Fruit fly (Drosophila melanogaster): Measurements from ENCODE around the gene CG42853.

Gene CG42853

DNA sequence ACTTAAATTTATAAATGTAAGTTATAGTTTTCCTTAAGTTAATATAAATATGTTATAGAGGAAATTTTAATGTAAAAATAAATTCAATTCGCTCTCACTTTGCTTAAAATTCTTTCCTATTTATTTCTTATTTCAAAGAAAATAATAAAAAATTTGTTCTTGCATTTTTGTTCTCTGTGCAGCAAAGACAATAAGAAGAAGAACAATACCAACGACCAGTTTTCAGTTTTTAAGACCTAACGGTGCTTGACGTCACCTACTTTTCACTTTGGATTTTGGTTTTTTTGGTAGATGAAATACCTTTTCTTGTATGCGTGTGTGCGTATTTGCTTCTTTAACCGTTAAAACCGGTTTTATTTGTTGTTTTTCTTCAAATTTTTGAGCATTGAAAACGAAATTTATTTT lies 19.6 kb downstream of the CG42853 start (continued):
- TF ChIP-seq croc (GFP tag; conservative IDR thresholded peaks at IDR 0.05) (no peak), tna (GFP tag; IDR thresholded peaks at IDR 0.05; ENCODE audit: partially characterized antibody) (no peak), CG15479 (GFP tag; optimal IDR thresholded peaks at IDR 0.05) (no peak), CG10366 (GFP tag; IDR thresholded peaks at IDR 0.05) (no peak), grau (tag; optimal IDR thresholded peaks at IDR 0.05) (peak; percentile 49), gro (GFP tag; optimal IDR thresholded peaks at IDR 0.05) (no peak), CG12659 (GFP tag; optimal IDR thresholded peaks at IDR 0.05) (no peak), slbo (GFP tag; IDR thresholded peaks at IDR 0.05) (no peak), NC2β (GFP tag; optimal IDR thresholded peaks at IDR 0.05) (no peak), tin (GFP tag; optimal IDR thresholded peaks at IDR 0.05) (no peak), ems (GFP tag; optimal IDR thresholded peaks at IDR 0.05) (no peak), CG8290 (GFP tag; optimal IDR thresholded peaks at IDR 0.05) (no peak), CG8290 (tag; optimal IDR thresholded peaks at IDR 0.05) (no peak), CG30431 (GFP tag; optimal IDR thresholded peaks at IDR 0.05) (no peak), Usf (GFP tag; optimal IDR thresholded peaks at IDR 0.05) (no peak), ATbp (GFP tag; optimal IDR thresholded peaks at IDR 0.05) (peak; percentile 53), CG1832 (GFP tag; optimal IDR thresholded peaks at IDR 0.05) (no peak), gt (GFP tag; IDR thresholded peaks at IDR 0.05) (no peak), ap (GFP tag; IDR thresholded peaks at IDR 0.05) (no peak), CG2120 (GFP tag; optimal IDR thresholded peaks at IDR 0.05) (no peak), gcm (GFP tag; optimal IDR thresholded peaks at IDR 0.05) (peak; percentile 38), Doc2 (GFP tag; IDR thresholded peaks at IDR 0.05) (no peak), psq (GFP tag; optimal IDR thresholded peaks at IDR 0.05) (no peak), CG9727 (GFP tag; optimal IDR thresholded peaks at IDR 0.05) (peak; percentile 37), CG7786 (GFP tag; optimal IDR thresholded peaks at IDR 0.05) (no peak), CG15269 (tag; optimal IDR thresholded peaks at IDR 0.05) (peak; percentile 5), CG42726 (GFP tag; IDR thresholded peaks at IDR 0.05; ENCODE audit: partially characterized antibody) (no peak), CG10462 (GFP tag; optimal IDR thresholded peaks at IDR 0.05) (no peak), da (GFP tag; optimal IDR thresholded peaks at IDR 0.05) (no peak), tio (GFP tag; optimal IDR thresholded peaks at IDR 0.05) (no peak), Dbx (GFP tag; IDR thresholded peaks at IDR 0.05) (no peak), CG31224 (GFP tag; IDR thresholded peaks at IDR 0.05) (no peak), run (tag; optimal IDR thresholded peaks at IDR 0.05) (no peak), CG6813 (GFP tag; optimal IDR thresholded peaks at IDR 0.05) (no peak), ftz-f1 (GFP tag; optimal IDR thresholded peaks at IDR 0.05) (no peak), inv (GFP tag; IDR thresholded peaks at IDR 0.05; ENCODE audit: partially characterized antibody) (no peak), CG14441 (GFP tag; IDR thresholded peaks at IDR 0.05) (no peak), Adf1 (GFP tag; IDR thresholded peaks at IDR 0.05) (no peak), E2f1 (GFP tag; IDR thresholded peaks at IDR 0.05) (no peak), tgo (GFP tag; IDR thresholded peaks at IDR 0.05) (no peak), wor (GFP tag; IDR thresholded peaks at IDR 0.05) (no peak), CG18599 (GFP tag; optimal IDR thresholded peaks at IDR 0.05) (no peak), Ssrp (tag; optimal IDR thresholded peaks at IDR 0.05) (peak; percentile 58), z (GFP tag; IDR thresholded peaks at IDR 0.05) (no peak), gem (tag; optimal IDR thresholded peaks at IDR 0.05) (peak; percentile 77), CG12236 (GFP tag; optimal IDR thresholded peaks at IDR 0.05) (no peak), CG12391 (tag; optimal IDR thresholded peaks at IDR 0.05) (peak; percentile 56), sna (GFP tag; IDR thresholded peaks at IDR 0.05; ENCODE audit: partially characterized antibody) (no peak), trem (tag; optimal IDR thresholded peaks at IDR 0.05) (peak; percentile 45), Ptx1 (GFP tag; IDR thresholded peaks at IDR 0.05) (no peak), CG9797 (GFP tag; optimal IDR thresholded peaks at IDR 0.05) (no peak), CG7271 (tag; optimal IDR thresholded peaks at IDR 0.05) (no peak)

Measured in whole organism, embryonic.